Fruit fly (Drosophila melanogaster) whole organism, prepupa: Measurements from ENCODE around the gene Socs16D.

Experiments
- Blimp-1 ChIP-seq: fragments of 200-800 bp; sonication (Bioruptor generic); optimal IDR thresholded peaks from 3 replicates; lab custom pipeline; 2017; ENCODE audit warnings: missing biosample characterization, missing genetic modification characterization, mild to moderate bottlenecking, moderate library complexity, missing genetic modification reagents
- CG10631 ChIP-seq: fragments of 200-800 bp; sonication (Bioruptor generic); optimal IDR thresholded peaks from 2 replicates; lab custom pipeline; 2016; ENCODE audit warnings: missing biosample characterization, missing genetic modification characterization
- CG10669 ChIP-seq: fragments of 200-800 bp; sonication (Bioruptor generic); optimal IDR thresholded peaks from 3 replicates; lab custom pipeline; 2018; ENCODE audit warnings: missing biosample characterization, mild to moderate bottlenecking, missing genetic modification characterization, moderate library complexity
- CG11294 ChIP-seq: fragments of 200-800 bp; sonication (Bioruptor generic); IDR thresholded peaks from 2 replicates; pipeline ENCODE4 v1.3.6; 2022; ENCODE audit warnings: missing biosample characterization, missing genetic modification characterization
- CG1621 ChIP-seq: fragments of 200-800 bp; sonication (Bioruptor generic); optimal IDR thresholded peaks from 3 replicates; lab custom pipeline; 2018; ENCODE audit warnings: missing biosample characterization, mild to moderate bottlenecking, missing genetic modification characterization
- CG16779 ChIP-seq: fragments of 200-800 bp; sonication (Bioruptor generic); optimal IDR thresholded peaks from 3 replicates; lab custom pipeline; 2017; ENCODE audit warnings: missing biosample characterization, mild to moderate bottlenecking, missing genetic modification characterization
- CG3032 ChIP-seq: fragments of 200-800 bp; optimal IDR thresholded peaks from 2 replicates; lab custom pipeline; 2019; ENCODE audit warnings: missing biosample characterization, mild to moderate bottlenecking, missing genetic modification characterization, moderate library complexity
- CG31627 ChIP-seq: fragments of 200-800 bp; sonication (Bioruptor generic); optimal IDR thresholded peaks from 3 replicates; lab custom pipeline; 2016; ENCODE audit warnings: missing biosample characterization, missing genetic modification characterization
- CG32006 ChIP-seq: fragments of 200-800 bp; sonication (Bioruptor generic); optimal IDR thresholded peaks from 3 replicates; lab custom pipeline; 2017; ENCODE audit warnings: missing biosample characterization, mild to moderate bottlenecking, missing genetic modification characterization
- CG34406 ChIP-seq: fragments of 200-800 bp; sonication (Bioruptor generic); optimal IDR thresholded peaks from 3 replicates; lab custom pipeline; 2016; ENCODE audit warnings: missing biosample characterization, missing genetic modification characterization
- CG3919 ChIP-seq: fragments of 200-800 bp; sonication (Bioruptor generic); optimal IDR thresholded peaks from 3 replicates; lab custom pipeline; 2016; ENCODE audit warnings: missing biosample characterization, missing genetic modification characterization
- CG4318 ChIP-seq: fragments of 200-800 bp; sonication (Bioruptor generic); optimal IDR thresholded peaks from 3 replicates; lab custom pipeline; 2017; ENCODE audit warnings: missing biosample characterization, mild to moderate bottlenecking, missing genetic modification characterization
- CG6276 ChIP-seq: fragments of 200-800 bp; sonication (Bioruptor generic); optimal IDR thresholded peaks from 2 replicates; lab custom pipeline; 2017; ENCODE audit warnings: missing biosample characterization, mild to moderate bottlenecking, missing genetic modification characterization
- CG6792 ChIP-seq: fragments of 200-800 bp; sonication (Bioruptor generic); optimal IDR thresholded peaks from 3 replicates; lab custom pipeline; 2016; ENCODE audit warnings: missing biosample characterization, missing genetic modification characterization
- CG6808 ChIP-seq: fragments of 200-800 bp; sonication (Bioruptor generic); optimal IDR thresholded peaks from 3 replicates; lab custom pipeline; 2017; ENCODE audit warnings: missing biosample characterization, missing genetic modification characterization, mild to moderate bottlenecking, moderate library complexity, missing genetic modification reagents
- CG6854 ChIP-seq: fragments of 200-800 bp; sonication (Bioruptor generic); optimal IDR thresholded peaks from 2 replicates; lab custom pipeline; 2017; ENCODE audit warnings: missing biosample characterization, mild to moderate bottlenecking, missing genetic modification characterization
- CG7368 ChIP-seq: fragments of 200-800 bp; sonication (Bioruptor generic); optimal IDR thresholded peaks from 3 replicates; lab custom pipeline; 2016; ENCODE audit warnings: missing biosample characterization, missing genetic modification characterization
- CG8119 ChIP-seq: fragments of 200-800 bp; sonication (Bioruptor generic); IDR thresholded peaks from 3 replicates; pipeline ENCODE4 v1.3.6; 2022; ENCODE audit warnings: missing biosample characterization, missing genetic modification characterization
- CG8319 ChIP-seq: fragments of 200-800 bp; sonication (Bioruptor generic); optimal IDR thresholded peaks from 3 replicates; lab custom pipeline; 2016; ENCODE audit warnings: missing biosample characterization, missing genetic modification characterization
- CG8632 ChIP-seq: fragments of 200-800 bp; sonication (Bioruptor generic); optimal IDR thresholded peaks from 3 replicates; lab custom pipeline; 2016; ENCODE audit warnings: missing biosample characterization, missing genetic modification characterization
- CG9139 ChIP-seq: fragments of 200-800 bp; sonication (Bioruptor generic); optimal IDR thresholded peaks from 3 replicates; lab custom pipeline; 2017; ENCODE audit warnings: missing biosample characterization, mild to moderate bottlenecking, missing genetic modification characterization
- Eip75B ChIP-seq: fragments of 200-800 bp; sonication (Bioruptor generic); optimal IDR thresholded peaks from 3 replicates; lab custom pipeline; 2016; ENCODE audit warnings: missing biosample characterization, missing genetic modification characterization
- Eip78C ChIP-seq: fragments of 200-800 bp; sonication (Bioruptor generic); peaks from one replicate; lab custom pipeline; 2016; ENCODE audit warnings: missing biosample characterization, missing genetic modification characterization
- Eip93F ChIP-seq: fragments of 200-800 bp; sonication (Bioruptor generic); optimal IDR thresholded peaks from 2 replicates; lab custom pipeline; 2016; ENCODE audit warnings: missing biosample characterization, mild to moderate bottlenecking, missing genetic modification characterization
- Ets21C ChIP-seq: fragments of 200-800 bp; sonication (Bioruptor generic); optimal IDR thresholded peaks from 3 replicates; lab custom pipeline; 2016; ENCODE audit warnings: missing biosample characterization, missing genetic modification characterization
- Ets96B ChIP-seq: fragments of 200-800 bp; optimal IDR thresholded peaks from 2 replicates; lab custom pipeline; 2019; ENCODE audit warnings: missing biosample characterization, mild to moderate bottlenecking, missing genetic modification characterization, moderate library complexity
- Gug ChIP-seq: fragments of 200-800 bp; sonication (Bioruptor generic); IDR thresholded peaks from 2 replicates; pipeline ENCODE4 v1.3.6; 2022; ENCODE audit warnings: missing biosample characterization, missing genetic modification characterization
- Hr38 ChIP-seq: sonication (Bioruptor generic); optimal IDR thresholded peaks from 2 replicates; lab custom pipeline; 2016; ENCODE audit warnings: missing biosample characterization, missing genetic modification characterization
- Hr39 ChIP-seq: fragments of 200-800 bp; sonication (Bioruptor generic); optimal IDR thresholded peaks from 2 replicates; lab custom pipeline; 2016; ENCODE audit warnings: missing biosample characterization, missing genetic modification characterization
- Lpt ChIP-seq: fragments of 200-800 bp; sonication (Bioruptor generic); optimal IDR thresholded peaks from 3 replicates; lab custom pipeline; 2016; ENCODE audit warnings: missing biosample characterization, missing genetic modification characterization
- Met ChIP-seq: fragments of 200-800 bp; sonication (Bioruptor generic); optimal IDR thresholded peaks from 3 replicates; lab custom pipeline; 2016; ENCODE audit warnings: missing biosample characterization, missing genetic modification characterization
- OdsH ChIP-seq: fragments of 200-800 bp; sonication (Bioruptor generic); optimal IDR thresholded peaks from 3 replicates; lab custom pipeline; 2016; ENCODE audit warnings: missing biosample characterization, missing genetic modification characterization
- Smox ChIP-seq: fragments of 200-800 bp; sonication (Bioruptor generic); optimal IDR thresholded peaks from 3 replicates; lab custom pipeline; 2016; ENCODE audit warnings: missing biosample characterization, missing genetic modification characterization
- Sox102F ChIP-seq: fragments of 200-800 bp; sonication (Bioruptor generic); optimal IDR thresholded peaks from 2 replicates; lab custom pipeline; 2016; ENCODE audit warnings: missing biosample characterization, mild to moderate bottlenecking, missing genetic modification characterization
- Sox14 ChIP-seq: fragments of 200-800 bp; sonication (Bioruptor generic); optimal IDR thresholded peaks from 3 replicates; lab custom pipeline; 2016; ENCODE audit warnings: missing biosample characterization, missing genetic modification characterization
- acj6 ChIP-seq: fragments of 200-800 bp; sonication (Bioruptor generic); optimal IDR thresholded peaks from 3 replicates; lab custom pipeline; 2016; ENCODE audit warnings: missing biosample characterization, missing genetic modification characterization
- cyc ChIP-seq: fragments of 200-800 bp; sonication (Bioruptor generic); optimal IDR thresholded peaks from 3 replicates; lab custom pipeline; 2016; ENCODE audit warnings: missing biosample characterization, missing genetic modification characterization
- dac ChIP-seq: fragments of 200-800 bp; sonication (Bioruptor generic); optimal IDR thresholded peaks from 2 replicates; lab custom pipeline; 2017; ENCODE audit warnings: missing biosample characterization, mild to moderate bottlenecking, missing genetic modification characterization
- esn ChIP-seq: fragments of 200-800 bp; sonication (Bioruptor generic); optimal IDR thresholded peaks from 2 replicates; lab custom pipeline; 2016; ENCODE audit warnings: missing biosample characterization, mild to moderate bottlenecking, missing genetic modification characterization, moderate library complexity
- fd59A ChIP-seq: fragments of 200-800 bp; sonication (Bioruptor generic); optimal IDR thresholded peaks from 2 replicates; lab custom pipeline; 2017; ENCODE audit warnings: missing biosample characterization, mild to moderate bottlenecking, missing genetic modification characterization, missing genetic modification reagents
- fd85E ChIP-seq: fragments of 200-800 bp; sonication (Bioruptor generic); optimal IDR thresholded peaks from 3 replicates; lab custom pipeline; 2016; ENCODE audit warnings: missing biosample characterization, missing genetic modification characterization
- fkh ChIP-seq: fragments of 200-800 bp; sonication (Bioruptor generic); optimal IDR thresholded peaks from 3 replicates; lab custom pipeline; 2017; ENCODE audit warnings: missing biosample characterization, mild to moderate bottlenecking, missing genetic modification characterization, moderate library complexity
- lz ChIP-seq: fragments of 200-800 bp; sonication (Bioruptor generic); optimal IDR thresholded peaks from 3 replicates; lab custom pipeline; 2016; ENCODE audit warnings: missing biosample characterization, missing genetic modification characterization
- net ChIP-seq: fragments of 200-800 bp; sonication (Bioruptor generic); optimal IDR thresholded peaks from 3 replicates; lab custom pipeline; 2016; ENCODE audit warnings: missing biosample characterization, missing genetic modification characterization
- pdm3 ChIP-seq: fragments of 200-800 bp; sonication (Bioruptor generic); optimal IDR thresholded peaks from 3 replicates; lab custom pipeline; 2016; ENCODE audit warnings: missing biosample characterization, missing genetic modification characterization
- salr ChIP-seq, 2 experiments: fragments of 200-800 bp; sonication (Bioruptor generic); optimal IDR thresholded peaks; 3 replicates each; lab custom pipeline; 2016 to 2018; ENCODE audit warnings: missing biosample characterization in 2 of 2, missing genetic modification characterization in 2 of 2, mild to moderate bottlenecking in 1 of 2
- spab ChIP-seq: fragments of 200-800 bp; sonication (Bioruptor generic); optimal IDR thresholded peaks from 2 replicates; lab custom pipeline; 2017; ENCODE audit warnings: missing biosample characterization, mild to moderate bottlenecking, missing genetic modification characterization, missing genetic modification reagents
- ss ChIP-seq, 2 experiments: fragments of 200-800 bp; sonication (Bioruptor generic); optimal IDR thresholded peaks; 2 replicates in 1 of 2; 3 replicates in 1 of 2; lab custom pipeline; 2017 to 2018; ENCODE audit warnings: mild to moderate bottlenecking in 2 of 2, missing biosample characterization in 2 of 2, missing genetic modification characterization in 2 of 2, moderate library complexity in 1 of 2
- svp ChIP-seq: fragments of 200-800 bp; sonication (Bioruptor generic); peaks from one replicate; lab custom pipeline; 2016; ENCODE audit warnings: missing biosample characterization, missing genetic modification characterization
- topi ChIP-seq: fragments of 200-800 bp; sonication (Bioruptor generic); optimal IDR thresholded peaks from 3 replicates; lab custom pipeline; 2016; ENCODE audit warnings: missing biosample characterization, missing genetic modification characterization

The Socs16D gene

dm6 chrX:17819635-17820139 is 7.7 kb downstream of the Socs16D start, which contains the start of gene CG12986:
TSS of gene CG12986 (minus strand) at chrX:17819685.
- TF ChIP-seq svp (GFP tag; lab: Kevin White, UChicago) = no peak

- TF ChIP-seq fd59A = peak; percentile 26
- TF ChIP-seq salr (GFP tag; optimal IDR thresholded peaks at IDR 0.05; lab: Kevin White, UChicago) = no peak
- peak; percentile 51 for TF ChIP-seq topi
- peak; percentile 11 for TF ChIP-seq CG10631 (GFP tag; lab: Kevin White, UChicago)
- TF ChIP-seq acj6 = peak; percentile 10
- TF ChIP-seq Ets21C (GFP tag; lab: Kevin White, UChicago) = peak; percentile 11
- peak; percentile 30 for TF ChIP-seq cyc
- TF ChIP-seq Eip93F (GFP tag; lab: Kevin White, UChicago) = no peak
- TF ChIP-seq CG6276 (GFP tag; lab: Kevin White, UChicago) = no peak
- TF ChIP-seq pdm3 = peak; percentile 26
- peak; percentile 63 for TF ChIP-seq Met (GFP tag; lab: Kevin White, UChicago)
- no peak for TF ChIP-seq fkh (GFP tag; lab: Kevin White, UChicago)
- TF ChIP-seq CG31627 (GFP tag; lab: Kevin White, UChicago) = peak; percentile 30
- TF ChIP-seq dac (GFP tag; lab: Kevin White, UChicago) = no peak
- peak; percentile 59 for TF ChIP-seq CG6808 (GFP tag; lab: Kevin White, UChicago)
- TF ChIP-seq CG1621 (tag; lab: Kevin White, UChicago) = no peak
- TF ChIP-seq Lpt (GFP tag; lab: Kevin White, UChicago) = no peak
- TF ChIP-seq CG7368 (GFP tag; lab: Kevin White, UChicago) = no peak
- TF ChIP-seq CG34406 (GFP tag; lab: Kevin White, UChicago) = peak; percentile 13
- peak; percentile 55 for TF ChIP-seq CG3032 (tag; lab: Kevin White, UChicago)
- peak; percentile 33 for TF ChIP-seq CG10669 (GFP tag; lab: Kevin White, UChicago)
- no peak for TF ChIP-seq CG16779
- no peak for TF ChIP-seq Gug
- peak; percentile 24 for TF ChIP-seq CG6792 (GFP tag; lab: Kevin White, UChicago)
- no peak for TF ChIP-seq CG11294
- no peak for TF ChIP-seq net (GFP tag; lab: Kevin White, UChicago)
- TF ChIP-seq CG32006 (GFP tag; lab: Kevin White, UChicago) = no peak
- no peak for TF ChIP-seq CG6854 (GFP tag; lab: Kevin White, UChicago)
- TF ChIP-seq CG8319 (GFP tag; lab: Kevin White, UChicago) = no peak
- TF ChIP-seq Eip78C = peak; percentile 58
- TF ChIP-seq esn (GFP tag; lab: Kevin White, UChicago) = peak; percentile 65
- TF ChIP-seq fd85E (GFP tag; lab: Kevin White, UChicago) = no peak
- no peak for TF ChIP-seq CG8119
- TF ChIP-seq Hr38 (GFP tag; lab: Kevin White, UChicago) = no peak
- TF ChIP-seq svp (GFP tag; lab: Kevin White, UChicago) = peak; percentile 84
- peak; percentile 44 for TF ChIP-seq lz (GFP tag; lab: Kevin White, UChicago)
- no peak for TF ChIP-seq CG4318 (GFP tag; lab: Kevin White, UChicago)
- TF ChIP-seq Hr39 (GFP tag; lab: Kevin White, UChicago) = peak; percentile 45
- TF ChIP-seq Smox (GFP tag; lab: Kevin White, UChicago) = peak; percentile 58
- TF ChIP-seq Ets96B = peak; percentile 21
- peak in 1 of 2 experiments; percentile 21 for TF ChIP-seq ss (GFP tag; optimal IDR thresholded peaks at IDR 0.05; lab: Kevin White, UChicago)
- peak; percentile 2 for TF ChIP-seq CG3919 (GFP tag; lab: Kevin White, UChicago)
- peak; percentile 63 for TF ChIP-seq OdsH (GFP tag; lab: Kevin White, UChicago)
- peak; percentile 42 for TF ChIP-seq Eip75B (GFP tag; lab: Kevin White, UChicago)
- peak; percentile 31 for TF ChIP-seq Sox14 (GFP tag; lab: Kevin White, UChicago)
- TF ChIP-seq CG8632 (GFP tag; lab: Kevin White, UChicago) = no peak
- no peak for TF ChIP-seq Blimp-1 (GFP tag; lab: Kevin White, UChicago)
- TF ChIP-seq spab = no peak
- peak; percentile 39 for TF ChIP-seq Sox102F
- no peak for TF ChIP-seq CG9139 (GFP tag; lab: Kevin White, UChicago)
These were observed 10.9 kb downstream of the Socs16D start for dm6 chrX:17816437-17816836.
